Fruit fly (Drosophila melanogaster): ENCODE measurements around the gene Pen.

Pen gene

DNA sequence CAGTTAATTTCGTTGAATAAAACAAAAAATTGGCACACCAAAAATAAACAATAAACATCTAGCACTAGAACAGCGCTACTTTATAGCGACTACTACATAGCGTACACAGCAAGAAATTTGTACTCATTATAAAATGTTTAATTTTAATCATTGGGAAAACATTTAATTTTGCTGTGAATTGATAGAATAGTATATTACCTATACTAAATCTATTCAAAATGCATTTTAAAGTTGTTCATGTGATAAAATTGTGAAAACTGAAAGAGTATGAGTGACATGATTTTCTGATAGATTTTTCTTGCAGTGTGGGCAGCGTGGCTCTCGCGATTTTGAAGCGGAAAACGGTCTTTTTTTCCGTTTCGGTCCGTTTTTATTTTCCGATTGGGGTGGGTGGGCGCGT, 4.6 kb downstream of the Pen start:
- TF ChIP-seq CG11695 (GFP tag; IDR thresholded peaks at IDR 0.05) (peak; percentile 20; the same call in 1 of the 3 replicates), aop (GFP tag; IDR thresholded peaks at IDR 0.05) (no peak), B-H1 (GFP tag; IDR thresholded peaks at IDR 0.05) (peak; percentile 12; the same call in 1 of the 3 replicates), CG1602 (GFP tag; optimal IDR thresholded peaks at IDR 0.05) (peak; percentile 7), CG2120 (GFP tag; optimal IDR thresholded peaks at IDR 0.05) (peak; percentile 51), CG31224 (GFP tag; IDR thresholded peaks at IDR 0.05) (peak; percentile 22; the same call in 1 of the 2 replicates), trem (tag; optimal IDR thresholded peaks at IDR 0.05) (no peak), Rfx (GFP tag; IDR thresholded peaks at IDR 0.05) (peak; percentile 39; the same call in 1 of the 2 replicates), Med (GFP tag) (peak; percentile 74), bcd (GFP tag; optimal IDR thresholded peaks at IDR 0.05) (peak; percentile 42), CG9215 (GFP tag; IDR thresholded peaks at IDR 0.05) (peak; percentile 37; the same call in 1 of the 2 replicates), Dbx (GFP tag; IDR thresholded peaks at IDR 0.05) (no peak), CG31365 (tag; optimal IDR thresholded peaks at IDR 0.05) (no peak), Aef1 (GFP tag; IDR thresholded peaks at IDR 0.05) (0 out of 3 replicates have a peak, but pooled peaks have one; percentile 20), CG12155 (GFP tag; optimal IDR thresholded peaks at IDR 0.05) (peak; percentile 14), CG4424 (GFP tag; optimal IDR thresholded peaks at IDR 0.05) (peak; percentile 22), Dfd (GFP tag; optimal IDR thresholded peaks at IDR 0.05) (no peak), sens (GFP tag) (peak; percentile 64), CG12391 (tag; optimal IDR thresholded peaks at IDR 0.05) (peak; percentile 36), CG15479 (GFP tag; optimal IDR thresholded peaks at IDR 0.05) (no peak), cwo (GFP tag; optimal IDR thresholded peaks at IDR 0.05) (peak; percentile 22), Gug (GFP tag; IDR thresholded peaks at IDR 0.05) (0 out of 4 replicates have a peak, but pooled peaks have one; percentile 5), lab (GFP tag; optimal IDR thresholded peaks at IDR 0.05) (peak; percentile 34), cg (GFP tag; optimal IDR thresholded peaks at IDR 0.05) (no peak), pnt (GFP tag; optimal IDR thresholded peaks at IDR 0.05) (no peak), Hsf (GFP tag; optimal IDR thresholded peaks at IDR 0.05) (peak; percentile 8), seq (GFP tag; IDR thresholded peaks at IDR 0.05) (peak; percentile 40; the same call in 1 of the 2 replicates), CG10366 (GFP tag; IDR thresholded peaks at IDR 0.05) (peak; percentile 29; the same call in 1 of the 2 replicates), CG14441 (GFP tag; IDR thresholded peaks at IDR 0.05) (peak; percentile 55; the same call in 1 of the 2 replicates), dpn (GFP tag; optimal IDR thresholded peaks at IDR 0.05) (peak; percentile 9 to 28), CG15269 (tag; optimal IDR thresholded peaks at IDR 0.05) (peak; percentile 50), CG17359 (tag; optimal IDR thresholded peaks at IDR 0.05) (peak; percentile 25), NfI (GFP tag; optimal IDR thresholded peaks at IDR 0.05) (no peak), CG7372 (GFP tag; IDR thresholded peaks at IDR 0.05) (0 out of 2 replicates have a peak, but pooled peaks have one; percentile 18), CG9727 (GFP tag; optimal IDR thresholded peaks at IDR 0.05) (peak; percentile 14), HHEX (GFP tag; optimal IDR thresholded peaks at IDR 0.05) (peak; percentile 5), prd (optimal IDR thresholded peaks at IDR 0.05) (no peak), prd (GFP tag; IDR thresholded peaks at IDR 0.05) (peak; percentile 51; the same call in 2 of the 3 replicates), CG3838 (GFP tag; optimal IDR thresholded peaks at IDR 0.05) (no peak), CG13424 (tag; optimal IDR thresholded peaks at IDR 0.05) (peak; percentile 47), gem (tag; optimal IDR thresholded peaks at IDR 0.05) (peak; percentile 64), CG7839 (tag; optimal IDR thresholded peaks at IDR 0.05) (peak; percentile 63), fd3F (GFP tag; optimal IDR thresholded peaks at IDR 0.05) (peak; percentile 17), emc (GFP tag; optimal IDR thresholded peaks at IDR 0.05) (peak; percentile 6), row (GFP tag; IDR thresholded peaks at IDR 0.05) (peak; percentile 73), tgo (GFP tag; IDR thresholded peaks at IDR 0.05) (peak; percentile 39; the same call in 1 of the 3 replicates), CG10543 (GFP tag; optimal IDR thresholded peaks at IDR 0.05) (peak; percentile 26), E2f1 (GFP tag; IDR thresholded peaks at IDR 0.05) (0 out of 2 replicates have a peak, but pooled peaks have one; percentile 13), CG9817 (tag; optimal IDR thresholded peaks at IDR 0.05) (peak; percentile 24), B-H2 (GFP tag; optimal IDR thresholded peaks at IDR 0.05) (no peak), D19B (GFP tag; optimal IDR thresholded peaks at IDR 0.05) (no peak)
